Worm (Caenorhabditis elegans) whole organism, L3 larva: ENCODE results near the gene tag-196.
A peak's percentile ranks its signal among the peaks of the same experiment; 100 is the strongest.

Source experiments
- R02D3.7 ChIP-seq: fragments of 150-350 bp; optimal IDR thresholded peaks from 2 replicates; lab custom pipeline; 2014; ENCODE audit warnings: missing biosample characterization, missing genetic modification characterization
- ZK546.5 ChIP-seq: sonication (generic microtip); optimal IDR thresholded peaks from 2 replicates; lab custom pipeline; 2017; ENCODE audit warnings: missing biosample characterization, missing genetic modification characterization
- aly-2 ChIP-seq: fragments of 150-350 bp; optimal IDR thresholded peaks from 2 replicates; lab custom pipeline; 2014; ENCODE audit warnings: missing biosample characterization, missing genetic modification characterization
- ama-1 ChIP-seq: fragments of 150-350 bp; optimal IDR thresholded peaks from 2 replicates; lab custom pipeline; 2018
- ceh-16 ChIP-seq: sonication (generic microtip); optimal IDR thresholded peaks from 2 replicates; lab custom pipeline; 2017; ENCODE audit warnings: missing biosample characterization, missing genetic modification characterization
- ceh-28 ChIP-seq: fragments of 150-350 bp; optimal IDR thresholded peaks from 2 replicates; lab custom pipeline; 2014; ENCODE audit warnings: missing biosample characterization, missing genetic modification reagents, missing genetic modification characterization
- ceh-9 ChIP-seq: sonication (generic microtip); optimal IDR thresholded peaks from 2 replicates; lab custom pipeline; 2018; ENCODE audit warnings: missing biosample characterization, missing genetic modification characterization
- egl-27 ChIP-seq: sonication (generic microtip); optimal IDR thresholded peaks from 4 replicates; lab custom pipeline; 2017; ENCODE audit warnings: missing biosample characterization, missing genetic modification reagents, missing genetic modification characterization
- egl-5 ChIP-seq: fragments of 150-350 bp; optimal IDR thresholded peaks from 2 replicates; lab custom pipeline; 2017; ENCODE audit warnings: missing biosample characterization, missing genetic modification reagents, missing genetic modification characterization, inconsistent platforms
- elt-1 ChIP-seq: fragments of 150-350 bp; optimal IDR thresholded peaks from 2 replicates; lab custom pipeline; 2014; ENCODE audit warnings: missing biosample characterization, missing genetic modification characterization
- elt-2 ChIP-seq: sonication (generic microtip); optimal IDR thresholded peaks from 2 replicates; lab custom pipeline; 2016; ENCODE audit warnings: missing genetic modification reagents, mild to moderate bottlenecking, missing genetic modification characterization, missing compliant biosample characterization
- elt-3 ChIP-seq, 3 experiments: fragments of 150-350 bp in 1 of 3; sonication (generic microtip) in 2 of 3; optimal IDR thresholded peaks; 2 replicates in 2 of 3; 4 replicates in 1 of 3; lab custom pipeline; 2014 to 2017; ENCODE audit warnings: missing biosample characterization in 3 of 3, missing genetic modification characterization in 3 of 3
- eor-1 ChIP-seq, 2 experiments: fragments of 150-350 bp; optimal IDR thresholded peaks; 2 replicates each; lab custom pipeline; 2014 to 2018; ENCODE audit warnings: missing biosample characterization in 2 of 2, missing genetic modification characterization in 2 of 2
- fkh-10 ChIP-seq: sonication (generic microtip); optimal IDR thresholded peaks from 2 replicates; lab custom pipeline; 2017; ENCODE audit warnings: missing biosample characterization, missing genetic modification reagents, missing genetic modification characterization
- fkh-2 ChIP-seq: fragments of 150-350 bp; optimal IDR thresholded peaks from 2 replicates; lab custom pipeline; 2014; ENCODE audit warnings: missing biosample characterization, missing genetic modification reagents, missing genetic modification characterization
- fos-1 ChIP-seq: fragments of 150-350 bp; optimal IDR thresholded peaks from 2 replicates; lab custom pipeline; 2014; ENCODE audit warnings: missing biosample characterization, missing genetic modification characterization
- hmg-11 ChIP-seq: sonication (generic microtip); optimal IDR thresholded peaks from 2 replicates; lab custom pipeline; 2016; ENCODE audit warnings: missing genetic modification characterization, missing compliant biosample characterization
- jun-1 ChIP-seq: fragments of 150-350 bp; optimal IDR thresholded peaks from 2 replicates; lab custom pipeline; 2014; ENCODE audit warnings: missing biosample characterization, missing genetic modification reagents, missing genetic modification characterization
- lin-15B ChIP-seq: fragments of 150-350 bp; optimal IDR thresholded peaks from 2 replicates; lab custom pipeline; 2014; ENCODE audit warnings: missing biosample characterization, missing genetic modification characterization
- lin-39 ChIP-seq: fragments of 150-350 bp; optimal IDR thresholded peaks from 2 replicates; lab custom pipeline; 2018; ENCODE audit warnings: missing biosample characterization, missing genetic modification reagents, missing genetic modification characterization
- lsy-12 ChIP-seq: sonication (generic microtip); optimal IDR thresholded peaks from 2 replicates; lab custom pipeline; 2016; ENCODE audit warnings: mild to moderate bottlenecking, missing genetic modification characterization, missing compliant biosample characterization
- mdl-1 ChIP-seq: fragments of 150-350 bp; optimal IDR thresholded peaks from 2 replicates; lab custom pipeline; 2014; ENCODE audit warnings: missing biosample characterization, missing genetic modification characterization
- mml-1 ChIP-seq: fragments of 150-350 bp; sonication (generic microtip); optimal IDR thresholded peaks from 3 replicates; lab custom pipeline; 2014; ENCODE audit warnings: missing biosample characterization, missing genetic modification characterization
- nfya-1 ChIP-seq: sonication (generic microtip); optimal IDR thresholded peaks from 2 replicates; lab custom pipeline; 2017; ENCODE audit warnings: missing genetic modification characterization, mild to moderate bottlenecking, missing compliant biosample characterization, antibody characterized with exemption, moderate library complexity; ENCODE audit not compliant: insufficient read depth
- nhr-11 ChIP-seq: fragments of 150-350 bp; optimal IDR thresholded peaks from 2 replicates; lab custom pipeline; 2014; ENCODE audit warnings: missing biosample characterization, missing genetic modification characterization
- nhr-12 ChIP-seq: fragments of 150-350 bp; optimal IDR thresholded peaks from 2 replicates; lab custom pipeline; 2014; ENCODE audit warnings: missing biosample characterization, missing genetic modification characterization
- nhr-23 ChIP-seq: fragments of 150-350 bp; optimal IDR thresholded peaks from 2 replicates; lab custom pipeline; 2014; ENCODE audit warnings: missing biosample characterization, missing genetic modification reagents, missing genetic modification characterization
- nhr-25 ChIP-seq: sonication (generic microtip); optimal IDR thresholded peaks from 2 replicates; lab custom pipeline; 2017; ENCODE audit warnings: missing biosample characterization, missing genetic modification characterization
- nhr-28 ChIP-seq: fragments of 150-350 bp; optimal IDR thresholded peaks from 2 replicates; lab custom pipeline; 2014; ENCODE audit warnings: missing biosample characterization, missing genetic modification characterization
- nhr-43 ChIP-seq: sonication (generic microtip); optimal IDR thresholded peaks from 2 replicates; lab custom pipeline; 2016; ENCODE audit warnings: mild to moderate bottlenecking, missing genetic modification characterization, missing compliant biosample characterization; ENCODE audit not compliant: poor library complexity, severe bottlenecking
- nhr-67 ChIP-seq: fragments of 150-350 bp; optimal IDR thresholded peaks from 2 replicates; lab custom pipeline; 2014; ENCODE audit warnings: missing biosample characterization, missing genetic modification characterization
- nhr-76 ChIP-seq: fragments of 150-350 bp; sonication (generic microtip); optimal IDR thresholded peaks from 5 replicates; lab custom pipeline; 2014; ENCODE audit warnings: missing biosample characterization, missing genetic modification characterization
- nhr-77 ChIP-seq: fragments of 150-350 bp; optimal IDR thresholded peaks from 2 replicates; lab custom pipeline; 2014; ENCODE audit warnings: missing biosample characterization, missing genetic modification characterization
- pha-4 ChIP-seq: fragments of 150-350 bp; optimal IDR thresholded peaks from 2 replicates; lab custom pipeline; 2014; ENCODE audit warnings: missing biosample characterization, missing genetic modification reagents, missing genetic modification characterization
- pqm-1 ChIP-seq: fragments of 150-350 bp; optimal IDR thresholded peaks from 2 replicates; lab custom pipeline; 2017; ENCODE audit warnings: missing biosample characterization, missing genetic modification characterization, inconsistent platforms
- sea-2 ChIP-seq: fragments of 150-350 bp; sonication (generic microtip); optimal IDR thresholded peaks from 4 replicates; lab custom pipeline; 2014; ENCODE audit warnings: missing biosample characterization, missing genetic modification reagents, missing genetic modification characterization
- skn-1 ChIP-seq: fragments of 150-350 bp; optimal IDR thresholded peaks from 2 replicates; lab custom pipeline; 2014; ENCODE audit warnings: missing biosample characterization, missing genetic modification characterization
- snpc-4 ChIP-seq: fragments of 150-350 bp; optimal IDR thresholded peaks from 2 replicates; lab custom pipeline; 2014; ENCODE audit warnings: missing biosample characterization, missing genetic modification characterization
- tbx-2 ChIP-seq: sonication (generic microtip); optimal IDR thresholded peaks from 2 replicates; lab custom pipeline; 2016; ENCODE audit warnings: mild to moderate bottlenecking, missing genetic modification characterization, missing compliant biosample characterization
- unc-39 ChIP-seq: sonication (generic microtip); optimal IDR thresholded peaks from 4 replicates; lab custom pipeline; 2017; ENCODE audit warnings: missing biosample characterization, missing genetic modification characterization
- zag-1 ChIP-seq: fragments of 150-350 bp; optimal IDR thresholded peaks from 2 replicates; lab custom pipeline; 2014; ENCODE audit warnings: missing biosample characterization, missing genetic modification characterization
- ztf-11 ChIP-seq: fragments of 150-350 bp; optimal IDR thresholded peaks from 2 replicates; lab custom pipeline; 2014; ENCODE audit warnings: missing biosample characterization, missing genetic modification characterization

The tag-196 gene

ce11 chrV:8610633-8611404, 16.1 kb downstream of the tag-196 start, which contains the start of gene fip-4:
TSS of gene fip-4 (minus strand) at chrV:8611268.
- TF ChIP-seq zag-1 = no peak
- TF ChIP-seq nhr-23 (tag; lab: Kevin White, UChicago) = peak; percentile 60
- TF ChIP-seq jun-1 (tag; lab: Kevin White, UChicago) = peak; percentile 27
- peak; percentile 38 for TF ChIP-seq mml-1 (tag; lab: Kevin White, UChicago)
- TF ChIP-seq pha-4 (tag; lab: Kevin White, UChicago) = peak; percentile 99
- TF ChIP-seq hmg-11 (tag; lab: Kevin White, UChicago) = no peak
- TF ChIP-seq ama-1 (lab: Kevin White, UChicago) = no peak
- TF ChIP-seq fos-1 (tag; lab: Kevin White, UChicago) = no peak
- no peak for TF ChIP-seq elt-3 (tag; optimal IDR thresholded peaks at IDR 0.05; lab: Kevin White, UChicago)
- no peak for TF ChIP-seq nhr-77 (tag; lab: Kevin White, UChicago)
- peak; percentile 12 for TF ChIP-seq nfya-1 (tag; lab: Kevin White, UChicago)
- TF ChIP-seq ceh-16 (tag; lab: Kevin White, UChicago) = no peak
- no peak for TF ChIP-seq mdl-1 (tag; lab: Kevin White, UChicago)
- TF ChIP-seq nhr-11 (tag; lab: Kevin White, UChicago) = no peak
- no peak for TF ChIP-seq ceh-9 (tag; lab: Kevin White, UChicago)
- TF ChIP-seq fkh-10 = no peak
- TF ChIP-seq lin-39 (tag; lab: Kevin White, UChicago) = no peak
- no peak for TF ChIP-seq elt-1
- TF ChIP-seq nhr-12 (tag; lab: Kevin White, UChicago) = no peak
- no peak for TF ChIP-seq ztf-11 (tag; lab: Kevin White, UChicago)
- no peak for TF ChIP-seq nhr-76 (tag; lab: Kevin White, UChicago)
- no peak for TF ChIP-seq skn-1 (tag; lab: Kevin White, UChicago)
- no peak for TF ChIP-seq fkh-2 (tag; lab: Kevin White, UChicago)
- TF ChIP-seq egl-27 (tag; lab: Kevin White, UChicago) = no peak
- no peak for TF ChIP-seq R02D3.7 (tag; lab: Kevin White, UChicago)
- no peak for TF ChIP-seq ceh-28 (tag; lab: Kevin White, UChicago)
- no peak for TF ChIP-seq nhr-28 (tag; lab: Kevin White, UChicago)
- TF ChIP-seq ZK546.5 (tag; lab: Kevin White, UChicago) = no peak
- TF ChIP-seq sea-2 (GFP tag; lab: Kevin White, UChicago) = no peak
- peak; percentile 91 for TF ChIP-seq nhr-25 (tag; lab: Kevin White, UChicago)
- no peak for TF ChIP-seq tbx-2 (tag; lab: Kevin White, UChicago)
- TF ChIP-seq unc-39 (tag; lab: Kevin White, UChicago) = no peak
- no peak for TF ChIP-seq eor-1 (tag; optimal IDR thresholded peaks at IDR 0.05; lab: Kevin White, UChicago)
- TF ChIP-seq nhr-43 (tag; lab: Kevin White, UChicago) = no peak
- no peak for TF ChIP-seq nhr-67 (tag; lab: Kevin White, UChicago)
- peak; percentile 76 for TF ChIP-seq pqm-1 (tag; lab: Kevin White, UChicago)
- TF ChIP-seq egl-5 (tag; lab: Kevin White, UChicago) = peak; percentile 45
- peak; percentile 9 for TF ChIP-seq lsy-12 (tag; lab: Kevin White, UChicago)
- peak; percentile 73 for TF ChIP-seq elt-2
- no peak for TF ChIP-seq aly-2 (tag; lab: Kevin White, UChicago)
- TF ChIP-seq lin-15B (tag; lab: Kevin White, UChicago) = no peak
- TF ChIP-seq snpc-4 = peak; percentile 18

- TF ChIP-seq aly-2 (tag; lab: Kevin White, UChicago) (peak; percentile 8), ceh-28 (tag; lab: Kevin White, UChicago) (no peak), nhr-25 (tag; lab: Kevin White, UChicago) (peak; percentile 33), lin-15B (tag; lab: Kevin White, UChicago) (no peak)
These were observed 21.0 kb downstream of the tag-196 start for ce11 chrV:8615711-8616110.
